Fruit fly (Drosophila melanogaster) whole organism, adult: ENCODE results near the gene ase.

Source experiments
- CG14711 ChIP-seq: fragments of 200-800 bp; sonication (Bioruptor generic); optimal IDR thresholded peaks from 2 replicates; lab custom pipeline; 2018; ENCODE audit warnings: missing biosample characterization, mild to moderate bottlenecking, missing genetic modification characterization, moderate library complexity
- CG1620 ChIP-seq: fragments of 200-800 bp; sonication (Bioruptor generic); optimal IDR thresholded peaks from 2 replicates; lab custom pipeline; 2016; ENCODE audit warnings: missing biosample characterization, missing genetic modification characterization
- CG33017 ChIP-seq: fragments of 200-800 bp; sonication (Bioruptor generic); optimal IDR thresholded peaks from 2 replicates; lab custom pipeline; 2018; ENCODE audit warnings: missing biosample characterization, mild to moderate bottlenecking, missing genetic modification characterization, moderate library complexity
- Clk ChIP-seq: fragments of 200-800 bp; sonication (Bioruptor generic); optimal IDR thresholded peaks from 2 replicates; lab custom pipeline; 2017; ENCODE audit warnings: missing biosample characterization, missing genetic modification characterization
- bab1 ChIP-seq: fragments of 200-800 bp; sonication (Bioruptor generic); optimal IDR thresholded peaks from 3 replicates; lab custom pipeline; 2019; ENCODE audit warnings: missing biosample characterization, mild to moderate bottlenecking, missing genetic modification characterization, moderate library complexity
- cic ChIP-seq: fragments of 200-800 bp; sonication (Bioruptor generic); optimal IDR thresholded peaks from 2 replicates; lab custom pipeline; 2017; ENCODE audit warnings: missing biosample characterization, mild to moderate bottlenecking, missing genetic modification characterization, moderate library complexity
- kay ChIP-seq: fragments of 200-800 bp; sonication (Bioruptor generic); peaks from one replicate; lab custom pipeline; 2016; ENCODE audit warnings: missing biosample characterization, missing genetic modification characterization, borderline replicate concordance
- pad ChIP-seq: fragments of 200-800 bp; sonication (Bioruptor generic); optimal IDR thresholded peaks from 3 replicates; lab custom pipeline; 2017; ENCODE audit warnings: missing biosample characterization, missing genetic modification characterization, mild to moderate bottlenecking, moderate library complexity, missing genetic modification reagents

Gene ase

DNA sequence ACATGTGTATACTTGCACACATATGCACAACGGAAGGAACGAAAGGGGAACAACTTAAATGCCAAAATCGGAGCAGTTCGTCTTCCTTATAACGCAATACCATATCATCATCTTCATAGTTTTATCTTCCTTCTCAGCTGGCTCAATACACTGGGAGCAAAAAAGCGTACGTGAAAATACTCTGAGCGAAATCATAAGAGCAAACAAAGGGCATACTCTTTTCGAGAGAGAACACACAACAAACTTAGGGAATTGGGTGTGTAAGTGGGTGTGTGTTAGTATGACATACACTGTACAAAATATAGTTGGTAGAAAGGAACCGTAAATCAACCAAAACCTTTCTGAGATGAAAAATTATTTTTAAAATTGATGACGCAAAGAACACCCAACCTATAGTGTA lies 52.0 kb downstream of the ase start:
- TF ChIP-seq pad: no peak
- no peak for TF ChIP-seq bab1
- no peak for TF ChIP-seq Clk
- TF ChIP-seq CG14711 (tag; lab: Kevin White, UChicago): no peak
- no peak for TF ChIP-seq cic
- no peak for TF ChIP-seq CG33017 (tag; lab: Kevin White, UChicago)
- TF ChIP-seq kay (GFP tag; lab: Kevin White, UChicago): no peak
- TF ChIP-seq CG1620 (GFP tag; lab: Kevin White, UChicago): no peak
